Fruit fly (Drosophila melanogaster): Measurements from ENCODE around the gene CG31730.

Gene CG31730

dm6 chr2L:13225225-13225840 lies 34.2 kb downstream of the CG31730 start, which contains the start of gene CG15480 (continued):
- peak; percentile 49 for TF ChIP-seq kni (GFP tag; optimal IDR thresholded peaks at IDR 0.05)
- no peak for TF ChIP-seq CG16779 (GFP tag; IDR thresholded peaks at IDR 0.05)
- TF ChIP-seq Ssrp (tag; optimal IDR thresholded peaks at IDR 0.05): no peak
- no peak for TF ChIP-seq CG15073 (GFP tag; optimal IDR thresholded peaks at IDR 0.05)
- no peak for TF ChIP-seq usp (GFP tag; optimal IDR thresholded peaks at IDR 0.05)
- TF ChIP-seq CG3407 (GFP tag; optimal IDR thresholded peaks at IDR 0.05): no peak
- TF ChIP-seq amos (GFP tag; IDR thresholded peaks at IDR 0.05; ENCODE audit: partially characterized antibody): no peak
- TF ChIP-seq unpg (GFP tag; optimal IDR thresholded peaks at IDR 0.05): no peak
- TF ChIP-seq chinmo (GFP tag; IDR thresholded peaks at IDR 0.05; ENCODE audit: partially characterized antibody): 0 out of 4 replicates have a peak, but pooled peaks have one; percentile 5
- TF ChIP-seq gt (GFP tag; IDR thresholded peaks at IDR 0.05): 0 out of 2 replicates have a peak, but pooled peaks have one; percentile 18
- peak; percentile 62 for TF ChIP-seq twi (tag; optimal IDR thresholded peaks at IDR 0.05)
- TF ChIP-seq scrt (GFP tag; optimal IDR thresholded peaks at IDR 0.05): no peak
- TF ChIP-seq zen (tag; optimal IDR thresholded peaks at IDR 0.05): peak; percentile 99

DNA sequence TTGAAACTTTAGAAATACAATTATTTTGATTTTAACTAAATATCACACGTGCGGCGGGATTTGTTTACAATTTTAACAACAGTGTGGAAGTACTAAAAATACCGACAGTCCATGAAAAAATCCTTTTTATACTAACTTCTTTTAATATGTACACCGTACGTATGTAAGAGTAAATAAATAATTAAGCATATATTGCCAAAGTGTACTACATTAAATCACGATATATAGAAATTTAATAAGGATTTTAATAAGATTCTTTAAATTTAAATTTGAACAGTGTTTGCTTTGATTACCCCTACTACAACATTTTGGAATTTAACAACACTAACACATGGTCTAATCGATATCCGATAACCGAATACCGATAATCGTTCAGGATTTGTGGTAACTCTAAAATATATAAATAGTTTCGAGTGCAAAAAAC lies 37.3 kb downstream of the CG31730 start, which contains the start of the genes Ski6 and CG16812:
Gene Ski6, minus strand, starts transcription at position 205 of the 424 bp plus-strand sequence.
Gene CG16812, plus strand, starts transcription at position 363 of the 424 bp plus-strand sequence.
- peak; percentile 52; the same call in 1 of the 2 replicates for TF ChIP-seq CG11247 (GFP tag; IDR thresholded peaks at IDR 0.05)
- peak; percentile 62 for TF ChIP-seq Hsf (GFP tag; optimal IDR thresholded peaks at IDR 0.05)
- TF ChIP-seq CG3726 (GFP tag; IDR thresholded peaks at IDR 0.05): no peak
- TF ChIP-seq ind (GFP tag; optimal IDR thresholded peaks at IDR 0.05): peak; percentile 72
- TF ChIP-seq Hr3 (GFP tag; optimal IDR thresholded peaks at IDR 0.05): peak; percentile 71
- TF ChIP-seq CG2120 (GFP tag; optimal IDR thresholded peaks at IDR 0.05): peak; percentile 76
- peak; percentile 60; the same call in 2 of the 3 replicates for TF ChIP-seq dysf (GFP tag; IDR thresholded peaks at IDR 0.05)
- TF ChIP-seq repo (GFP tag; optimal IDR thresholded peaks at IDR 0.05): no peak
- peak; percentile 73 for TF ChIP-seq cas (GFP tag; IDR thresholded peaks at IDR 0.05)
- no peak; the same call in 1 of the 2 replicates for TF ChIP-seq ttk (GFP tag; IDR thresholded peaks at IDR 0.05)
- no peak for TF ChIP-seq CG17612 (GFP tag; IDR thresholded peaks at IDR 0.05)
- TF ChIP-seq CG7928 (GFP tag; optimal IDR thresholded peaks at IDR 0.05): no peak
- peak; percentile 87 for TF ChIP-seq CG17829 (tag; optimal IDR thresholded peaks at IDR 0.05)
- peak; percentile 65; the same call in 2 of the 3 replicates for TF ChIP-seq ase (GFP tag; IDR thresholded peaks at IDR 0.05)
- peak; percentile 78 for TF ChIP-seq CG9932 (GFP tag; IDR thresholded peaks at IDR 0.05)
- no peak for TF ChIP-seq CG43689 (GFP tag; IDR thresholded peaks at IDR 0.05)
- TF ChIP-seq Awh (GFP tag; IDR thresholded peaks at IDR 0.05): peak; percentile 71
- TF ChIP-seq CG4854 (GFP tag; optimal IDR thresholded peaks at IDR 0.05): no peak
- peak; percentile 21 for TF ChIP-seq psq (GFP tag; optimal IDR thresholded peaks at IDR 0.05)
- TF ChIP-seq Dbx (GFP tag; IDR thresholded peaks at IDR 0.05): peak; percentile 68
- TF ChIP-seq CG30020 (tag; optimal IDR thresholded peaks at IDR 0.05): peak; percentile 81
- peak; percentile 83 for TF ChIP-seq CG31441 (GFP tag; IDR thresholded peaks at IDR 0.05)
- TF ChIP-seq sna (GFP tag; IDR thresholded peaks at IDR 0.05; ENCODE audit: partially characterized antibody): 0 out of 2 replicates have a peak, but pooled peaks have one; percentile 21
- TF ChIP-seq HLH4C (GFP tag; IDR thresholded peaks at IDR 0.05; ENCODE audit: partially characterized antibody): peak; percentile 42; the same call in 1 of the 3 replicates
- TF ChIP-seq CG17568 (GFP tag; optimal IDR thresholded peaks at IDR 0.05): peak; percentile 83
- no peak for TF ChIP-seq CG15479 (GFP tag; optimal IDR thresholded peaks at IDR 0.05)
- peak; percentile 76 for TF ChIP-seq Xrp1 (GFP tag; IDR thresholded peaks at IDR 0.05)
- peak; percentile 41 for TF ChIP-seq MESR4 (GFP tag; optimal IDR thresholded peaks at IDR 0.05)
- TF ChIP-seq eyg (GFP tag; optimal IDR thresholded peaks at IDR 0.05): no peak
- peak; percentile 48; the same call in 1 of the 3 replicates for TF ChIP-seq CG11695 (GFP tag; IDR thresholded peaks at IDR 0.05)
- TF ChIP-seq Hmr (GFP tag; optimal IDR thresholded peaks at IDR 0.05): peak; percentile 71
- no peak for TF ChIP-seq CG14965 (GFP tag; optimal IDR thresholded peaks at IDR 0.05; ENCODE audit: borderline replicate concordance)
- TF ChIP-seq CG5180 (GFP tag; optimal IDR thresholded peaks at IDR 0.05): no peak
- TF ChIP-seq BtbVII (GFP tag; optimal IDR thresholded peaks at IDR 0.05): no peak
- TF ChIP-seq h (optimal IDR thresholded peaks at IDR 0.05): no peak
- peak; percentile 53; the same call in 1 of the 2 replicates for TF ChIP-seq CG14014 (GFP tag; IDR thresholded peaks at IDR 0.05)

Measured in whole organism, embryonic.